Worm (Caenorhabditis elegans): ENCODE results near the gene F09A5.2.

F09A5.2 gene

DNA sequence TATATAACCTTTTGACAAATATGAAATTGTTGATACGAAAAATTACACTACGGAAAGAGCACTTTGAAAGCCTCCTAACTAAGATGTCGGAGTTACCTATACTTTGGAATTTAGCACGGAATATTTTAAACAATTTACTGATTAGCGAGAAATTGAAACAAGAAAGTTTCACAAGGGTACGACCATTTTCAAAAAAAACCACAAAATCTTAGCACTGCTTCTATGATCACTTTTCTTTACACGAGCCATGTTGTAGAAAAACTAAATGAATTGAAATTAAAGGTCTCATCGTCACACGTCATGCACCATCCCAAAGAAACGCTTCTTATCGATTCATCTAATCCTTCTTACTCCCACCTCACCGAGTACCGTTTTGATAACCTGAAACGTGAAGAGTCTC is at the start of gene F09A5.2:
Gene F09A5.2, plus strand, starts transcription at position 301 of the 400 bp plus-strand sequence.
- TF ChIP-seq drap-1 (GFP tag; optimal IDR thresholded peaks at IDR 0.05) (no peak), lin-13 (tag; optimal IDR thresholded peaks at IDR 0.05) (no peak), nhr-2 (tag; optimal IDR thresholded peaks at IDR 0.05) (no peak)

DNA sequence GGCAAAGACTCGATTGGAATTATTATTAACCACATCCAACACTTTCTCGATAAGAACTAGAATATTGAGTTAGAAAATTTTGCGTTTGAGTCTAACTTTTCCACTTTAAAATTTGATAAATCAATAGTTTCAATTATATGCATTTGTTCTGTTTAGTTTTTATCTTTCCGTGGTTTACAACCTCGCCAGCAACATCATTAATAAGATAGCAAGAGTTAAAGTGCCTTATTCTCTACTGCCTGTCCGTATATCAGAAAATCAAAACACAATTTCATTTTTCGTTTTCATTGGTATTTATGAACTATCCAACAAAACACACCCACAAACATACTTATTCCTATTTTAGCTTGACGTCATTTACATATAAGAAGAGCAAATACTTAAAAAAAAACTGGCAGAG is 46.4 kb upstream of the F09A5.2 start:
- TF ChIP-seq M03D4.4 (tag; optimal IDR thresholded peaks at IDR 0.05) (no peak), nhr-76 (tag; optimal IDR thresholded peaks at IDR 0.05) (no peak), elt-3 (tag; optimal IDR thresholded peaks at IDR 0.05) (no peak), ceh-43 (GFP tag; optimal IDR thresholded peaks at IDR 0.05) (no peak), unc-39 (tag; optimal IDR thresholded peaks at IDR 0.05) (no peak), ceh-39 (tag; optimal IDR thresholded peaks at IDR 0.05) (no peak), ceh-83 (GFP tag; optimal IDR thresholded peaks at IDR 0.05) (no peak), mab-5 (tag; optimal IDR thresholded peaks at IDR 0.05) (no peak), ces-1 (GFP tag; optimal IDR thresholded peaks at IDR 0.05) (no peak)

DNA sequence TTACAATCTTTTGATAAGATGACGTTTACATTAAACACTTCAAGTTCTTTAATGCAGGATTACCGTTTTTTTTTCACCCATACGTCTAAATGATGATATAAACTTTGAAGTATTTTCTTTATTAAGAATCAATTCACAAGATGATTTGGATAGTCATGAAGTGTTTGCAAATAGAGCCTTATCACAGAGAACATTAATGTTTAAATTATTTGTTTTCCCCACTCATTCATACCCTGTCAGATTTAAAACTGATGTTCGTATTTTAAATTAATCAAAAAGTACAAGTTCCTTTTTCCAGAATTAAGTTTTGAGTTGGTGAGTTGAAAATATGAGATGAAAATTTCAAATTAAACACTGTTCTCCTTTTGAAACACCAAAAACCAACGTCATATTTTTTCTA is 44.2 kb upstream of the F09A5.2 start, which contains the start of gene R03G8.3:
Gene R03G8.3, plus strand, starts transcription at position 301 of the 400 bp plus-strand sequence.
- TF ChIP-seq sem-2 (GFP tag; optimal IDR thresholded peaks at IDR 0.05) = no peak
- TF ChIP-seq unc-62 (GFP tag; optimal IDR thresholded peaks at IDR 0.05) = no peak
- no peak for TF ChIP-seq mep-1 (tag; optimal IDR thresholded peaks at IDR 0.05)

DNA sequence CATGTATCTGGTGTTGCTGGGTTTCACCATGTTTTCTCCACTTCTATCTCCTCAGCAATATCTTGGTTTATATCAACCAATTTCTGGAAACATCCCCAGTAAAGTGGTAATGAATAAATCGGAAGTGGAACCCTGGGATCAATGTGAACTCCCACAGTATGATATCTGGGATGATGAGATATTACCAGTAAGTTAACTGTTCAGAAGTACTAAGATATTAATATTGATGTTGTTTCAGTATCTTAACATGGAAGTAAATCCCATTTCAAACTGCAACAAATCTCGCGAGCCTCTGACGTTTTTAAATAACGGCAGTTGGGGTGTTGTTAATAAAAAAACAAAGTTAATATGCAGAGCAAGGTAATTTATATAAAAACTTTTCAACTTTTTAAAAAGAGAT is 43.7 kb upstream of the F09A5.2 start:
- no peak for TF ChIP-seq lsy-2 (tag; optimal IDR thresholded peaks at IDR 0.05)
- no peak for TF ChIP-seq nhr-12 (tag; optimal IDR thresholded peaks at IDR 0.05)
- no peak for TF ChIP-seq lin-32 (GFP tag; optimal IDR thresholded peaks at IDR 0.05)
- no peak for TF ChIP-seq tbx-8 (GFP tag; optimal IDR thresholded peaks at IDR 0.05)
- TF ChIP-seq ceh-39 (tag; optimal IDR thresholded peaks at IDR 0.05) = no peak
- TF ChIP-seq mls-2 (tag; optimal IDR thresholded peaks at IDR 0.05) = no peak

DNA sequence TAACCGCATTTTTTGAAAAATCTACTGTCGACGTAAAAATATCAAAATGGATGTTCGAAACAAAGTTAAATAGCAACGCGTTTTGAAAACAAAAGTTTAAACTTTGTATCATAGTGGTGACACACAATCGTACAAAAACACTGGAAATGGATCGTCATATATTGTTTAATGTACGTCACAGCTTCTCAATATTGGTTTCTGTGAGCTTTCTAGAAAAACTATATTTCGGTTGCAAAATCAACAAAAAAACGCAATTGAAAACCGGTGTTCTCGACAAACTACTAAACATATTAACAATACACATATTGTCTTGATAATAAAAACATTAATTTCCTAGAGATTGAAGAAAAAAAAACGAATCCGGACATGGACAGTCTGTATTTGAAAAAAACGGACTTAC is 34.5 kb upstream of the F09A5.2 start, which contains the start of gene R03G8.6:
Gene R03G8.6, minus strand, starts transcription at position 101 of the 400 bp plus-strand sequence.
- TF ChIP-seq ztf-11 (tag; optimal IDR thresholded peaks at IDR 0.05) (no peak), ham-2 (GFP tag; optimal IDR thresholded peaks at IDR 0.05) (no peak), bed-3 (GFP tag; optimal IDR thresholded peaks at IDR 0.05) (no peak), mab-5 (tag; optimal IDR thresholded peaks at IDR 0.05) (no peak), hlh-1 (tag; optimal IDR thresholded peaks at IDR 0.05) (no peak)

DNA sequence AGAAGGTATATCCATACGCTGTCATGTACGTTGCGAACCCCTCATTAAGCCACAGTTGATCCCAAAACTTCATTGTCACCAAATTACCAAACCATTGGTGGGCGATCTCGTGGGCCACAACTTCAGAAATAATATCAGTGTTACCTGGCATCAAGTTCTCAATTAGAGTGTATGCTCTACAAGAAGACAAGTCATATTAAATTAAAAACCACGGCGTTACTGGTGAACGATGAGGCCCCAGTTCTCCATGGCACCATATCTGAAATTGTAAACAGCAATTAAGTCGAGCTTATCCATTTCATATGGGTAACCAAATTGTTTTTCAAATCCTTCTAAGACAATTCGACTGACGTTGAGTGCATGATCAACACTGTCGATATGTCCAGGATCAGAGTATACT is 32.1 kb upstream of the F09A5.2 start:
- TF ChIP-seq unc-120 (tag; optimal IDR thresholded peaks at IDR 0.05; ENCODE audit: poor library complexity, severe bottlenecking) = no peak
- TF ChIP-seq mab-5 (tag; optimal IDR thresholded peaks at IDR 0.05) = no peak
- no peak for TF ChIP-seq ztf-11 (tag; optimal IDR thresholded peaks at IDR 0.05)
- TF ChIP-seq sem-2 (GFP tag; optimal IDR thresholded peaks at IDR 0.05) = no peak

DNA sequence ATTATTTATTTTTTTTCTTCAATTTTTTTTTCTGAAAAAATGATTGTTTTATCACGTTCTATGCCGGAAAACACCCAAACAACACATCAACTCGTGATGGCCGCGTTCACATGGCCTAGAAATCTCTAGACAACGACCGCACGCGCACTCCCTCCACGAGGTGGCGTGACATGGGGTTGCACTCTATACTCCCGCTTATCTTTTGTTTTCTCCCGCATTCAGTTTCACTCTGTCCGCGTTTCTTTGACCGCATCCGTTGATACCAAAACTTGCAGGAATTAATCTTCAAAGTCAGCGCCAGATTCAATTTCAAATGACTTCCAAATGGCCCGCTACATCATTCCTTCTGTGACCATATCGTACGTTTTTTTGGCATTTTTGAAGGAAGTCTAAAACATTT is 29.9 kb upstream of the F09A5.2 start, which contains the start of gene F17H10.1:
Gene F17H10.1, plus strand, starts transcription at position 276 of the 400 bp plus-strand sequence.
- TF ChIP-seq nhr-237 (tag; optimal IDR thresholded peaks at IDR 0.05) (no peak), nhr-2 (tag; optimal IDR thresholded peaks at IDR 0.05) (peak; percentile 14), ceh-83 (GFP tag; optimal IDR thresholded peaks at IDR 0.05) (peak; percentile 53), elt-3 (tag; optimal IDR thresholded peaks at IDR 0.05) (peak; percentile 48), nhr-76 (tag; optimal IDR thresholded peaks at IDR 0.05) (no peak), lin-13 (tag; optimal IDR thresholded peaks at IDR 0.05) (peak; percentile 23)

DNA sequence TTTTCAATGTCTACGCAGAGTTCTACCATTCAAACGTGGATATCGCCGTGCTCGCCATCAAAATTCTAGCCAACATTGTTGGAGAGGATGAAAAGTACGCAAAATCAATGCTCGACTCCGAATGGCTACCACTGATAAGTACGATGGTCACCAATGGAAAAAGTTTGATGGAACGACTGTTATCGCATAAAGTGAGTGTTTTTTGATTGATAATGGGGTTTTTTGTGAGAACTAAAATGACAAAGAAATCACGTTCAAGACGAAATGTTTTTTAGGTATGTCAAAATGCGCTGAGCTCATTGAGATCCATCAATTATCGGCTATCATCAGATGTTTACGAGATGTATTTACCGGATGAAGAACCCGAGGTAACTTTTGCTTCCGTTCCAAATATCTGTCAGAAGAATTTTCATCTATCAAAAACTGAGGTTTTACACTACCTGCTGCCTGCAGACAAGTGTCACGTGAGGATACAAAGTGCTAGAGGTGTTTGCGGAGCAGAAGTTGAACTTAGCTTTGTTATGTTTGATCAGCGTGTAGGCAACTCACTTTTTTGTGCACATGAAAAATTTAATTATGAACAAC is 28.6 kb upstream of the F09A5.2 start:
- no peak for TF ChIP-seq lin-32 (GFP tag; optimal IDR thresholded peaks at IDR 0.05)
- no peak for TF ChIP-seq mls-2 (tag; optimal IDR thresholded peaks at IDR 0.05)
- TF ChIP-seq unc-62 (GFP tag; optimal IDR thresholded peaks at IDR 0.05) = no peak
- no peak for TF ChIP-seq cnd-1 (tag; optimal IDR thresholded peaks at IDR 0.05)
- TF ChIP-seq ceh-83 (GFP tag; optimal IDR thresholded peaks at IDR 0.05) = no peak
- TF ChIP-seq snpc-4 (tag; optimal IDR thresholded peaks at IDR 0.05) = no peak
- no peak for TF ChIP-seq ztf-11 (tag; optimal IDR thresholded peaks at IDR 0.05)
- no peak for TF ChIP-seq bed-3 (GFP tag; optimal IDR thresholded peaks at IDR 0.05)
